Worm (Caenorhabditis elegans) whole organism, early embryonic: ENCODE measurements around the gene nhr-122.

Source experiments
- F13C5.2 ChIP-seq: sonication (generic microtip); optimal IDR thresholded peaks from 2 replicates; lab custom pipeline; 2017; ENCODE audit warnings: mild to moderate bottlenecking, missing genetic modification characterization, inconsistent platforms, missing compliant biosample characterization
- ama-1 ChIP-seq: fragments of 150-350 bp; optimal IDR thresholded peaks from 2 replicates; lab custom pipeline; 2014
- ceh-36 ChIP-seq: sonication (generic microtip); optimal IDR thresholded peaks from 2 replicates; lab custom pipeline; 2016; ENCODE audit warnings: missing genetic modification characterization, inconsistent platforms, missing compliant biosample characterization
- ets-7 ChIP-seq: sonication (generic microtip); optimal IDR thresholded peaks from 2 replicates; lab custom pipeline; 2016; ENCODE audit warnings: missing genotype, missing genetic modification characterization, missing compliant biosample characterization
- hmbx-1 ChIP-seq: sonication (generic microtip); optimal IDR thresholded peaks from 2 replicates; lab custom pipeline; 2016; ENCODE audit warnings: mild to moderate bottlenecking, missing genetic modification characterization, missing compliant biosample characterization
- hnd-1 ChIP-seq: sonication (generic microtip); optimal IDR thresholded peaks from 2 replicates; lab custom pipeline; 2016; ENCODE audit warnings: missing genetic modification characterization, missing compliant biosample characterization
- scrt-1 ChIP-seq: fragments of 200-800 bp; sonication (Bioruptor generic); IDR thresholded peaks from 2 replicates; pipeline ENCODE4 v1.3.6; 2022; ENCODE audit warnings: missing genetic modification characterization, missing compliant biosample characterization
- sea-1 ChIP-seq: fragments of 200-800 bp; sonication (Bioruptor generic); conservative IDR thresholded peaks from 2 replicates; pipeline ENCODE4 v1.3.6; 2022; ENCODE audit warnings: missing genetic modification characterization, missing compliant biosample characterization
- tbx-11 ChIP-seq: fragments of 200-800 bp; sonication (Bioruptor generic); IDR thresholded peaks from 2 replicates; pipeline ENCODE4 v1.3.6; 2022; ENCODE audit warnings: missing genetic modification characterization, missing compliant biosample characterization
- tbx-37 ChIP-seq: fragments of 200-800 bp; sonication (Bioruptor generic); conservative IDR thresholded peaks from 2 replicates; pipeline ENCODE4 v1.3.6; 2022; ENCODE audit warnings: missing genetic modification reagents, missing genetic modification characterization, missing compliant biosample characterization
- tra-4 ChIP-seq: sonication (generic microtip); optimal IDR thresholded peaks from 2 replicates; lab custom pipeline; 2017; ENCODE audit warnings: missing genetic modification characterization, missing compliant biosample characterization

- TF ChIP-seq ama-1 (lab: Kevin White, UChicago) (no peak), tbx-11 (no peak), ceh-36 (tag; lab: Kevin White, UChicago) (no peak), sea-1 (GFP tag; lab: Robert Waterston, UW) (no peak), tbx-37 (no peak), hnd-1 (tag; lab: Kevin White, UChicago) (no peak), tra-4 (tag; lab: Kevin White, UChicago) (no peak), F13C5.2 (tag; lab: Kevin White, UChicago) (no peak), hmbx-1 (tag; lab: Kevin White, UChicago) (no peak), ets-7 (tag; lab: Kevin White, UChicago) (no peak), scrt-1 (GFP tag; lab: Robert Waterston, UW) (no peak)
Measured at ce11 chrIV:1601357-1601756, 12.3 kb upstream of the nhr-122 start, which contains the start of gene set-23.
